Worm (Caenorhabditis elegans): ENCODE measurements around the gene bas-1.

DNA sequence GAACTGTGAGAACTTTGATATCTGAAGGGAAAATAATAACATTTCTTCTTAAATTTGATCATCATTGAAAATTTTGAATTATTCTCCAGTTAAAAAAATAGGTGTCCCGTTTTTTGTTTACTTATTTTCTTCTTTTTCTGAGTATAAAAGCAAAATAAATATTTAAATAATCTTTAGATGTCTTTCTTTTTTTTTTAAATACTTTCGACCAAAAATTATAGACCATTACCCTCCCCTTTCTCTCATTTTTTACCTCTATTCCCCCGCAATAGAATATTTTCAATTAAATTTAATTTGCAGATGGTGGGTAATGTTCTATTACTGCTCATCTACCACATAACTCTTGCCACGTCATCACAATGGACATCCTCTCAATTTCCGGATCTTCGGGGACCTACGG, 38.4 kb upstream of the bas-1 start, which contains the start of gene molo-1:
- TF ChIP-seq lin-13 (GFP tag; optimal IDR thresholded peaks at IDR 0.05) (no peak), ama-1 (optimal IDR thresholded peaks at IDR 0.05) (no peak), nhr-10 (tag; optimal IDR thresholded peaks at IDR 0.05) (no peak), aly-2 (tag; optimal IDR thresholded peaks at IDR 0.05) (no peak), blmp-1 (tag; optimal IDR thresholded peaks at IDR 0.05; ENCODE audit: insufficient read depth) (no peak), C34F6.9 (tag; optimal IDR thresholded peaks at IDR 0.05) (no peak), nhr-77 (tag; optimal IDR thresholded peaks at IDR 0.05) (no peak), unc-62 (GFP tag; optimal IDR thresholded peaks at IDR 0.05) (no peak), zag-1 (tag; optimal IDR thresholded peaks at IDR 0.05) (no peak), nhr-25 (tag; optimal IDR thresholded peaks at IDR 0.05) (no peak), mab-5 (tag; optimal IDR thresholded peaks at IDR 0.05) (no peak), egl-27 (tag; optimal IDR thresholded peaks at IDR 0.05) (no peak)

All from whole organism, L2 larva.